Fruit fly (Drosophila melanogaster) S2 (cell line): ENCODE data around the gene CycY.

ENCODE experiments used
- CG8478 ChIP-seq: fragments of >200 bp; optimal IDR thresholded peaks from 2 replicates; lab custom pipeline; 2018
- CTCF ChIP-seq, 2 experiments: fragments of >200 bp; optimal IDR thresholded peaks; 2 replicates each; lab custom pipeline; 2018

dm6 chr2L:11812781-11813664 lies 557 bp downstream of the CycY start:
- no peak for TF ChIP-seq CG8478 (lab: Kevin White, UChicago)
- no peak for TF ChIP-seq CTCF (optimal IDR thresholded peaks at IDR 0.05; lab: Kevin White, UChicago)
